Worm (Caenorhabditis elegans) whole organism, young adult: Measurements from ENCODE around the gene rde-4.

Experiments used
- B0336.3 ChIP-seq: fragments of 200-800 bp; sonication (Bioruptor generic); IDR thresholded peaks from 2 replicates; pipeline ENCODE4 v1.3.6; 2022; ENCODE audit warnings: missing genetic modification characterization, missing compliant biosample characterization
- C17E4.6 ChIP-seq: fragments of 200-800 bp; sonication (Bioruptor generic); IDR thresholded peaks from 2 replicates; pipeline ENCODE4 v1.3.6; 2022; ENCODE audit warnings: missing genetic modification reagents, missing genetic modification characterization, missing compliant biosample characterization
- F10E7.11 ChIP-seq: sonication (generic microtip); optimal IDR thresholded peaks from 2 replicates; lab custom pipeline; 2017; ENCODE audit warnings: mild to moderate bottlenecking, missing genetic modification characterization, moderate library complexity, missing compliant biosample characterization
- F22D6.2 ChIP-seq: sonication (generic microtip); optimal IDR thresholded peaks from 2 replicates; lab custom pipeline; 2016; ENCODE audit warnings: mild to moderate bottlenecking, missing genetic modification characterization, missing compliant biosample characterization
- F57A8.1 ChIP-seq: fragments of 200-800 bp; sonication (Bioruptor generic); optimal IDR thresholded peaks from 2 replicates; lab custom pipeline; 2018; ENCODE audit warnings: mild to moderate bottlenecking, missing genetic modification characterization, moderate library complexity, missing compliant biosample characterization
- T07F8.4 ChIP-seq: sonication (generic microtip); optimal IDR thresholded peaks from 2 replicates; lab custom pipeline; 2016; ENCODE audit warnings: mild to moderate bottlenecking, missing genetic modification characterization, moderate library complexity, missing compliant biosample characterization
- Y56A3A.18 ChIP-seq: fragments of 200-800 bp; sonication (Bioruptor generic); IDR thresholded peaks from 2 replicates; pipeline ENCODE4 v1.3.6; 2022; ENCODE audit warnings: missing genetic modification reagents, missing genetic modification characterization, missing compliant biosample characterization
- Y67H2A.10 ChIP-seq: fragments of 200-800 bp; sonication (Bioruptor generic); conservative IDR thresholded peaks from 2 replicates; pipeline ENCODE4 v1.3.6; 2022; ENCODE audit warnings: missing genetic modification reagents, missing genetic modification characterization, missing compliant biosample characterization
- ama-1 ChIP-seq, 3 experiments: fragments of 150-350 bp in 1 of 3; sonication (generic microtip) in 2 of 3; optimal IDR thresholded peaks; 2 replicates each; lab custom pipeline; 2014 to 2018; ENCODE audit warnings: missing biosample characterization in 2 of 3, missing genetic modification characterization in 2 of 3, missing genetic modification reagents in 2 of 3
- aptf-3 ChIP-seq: fragments of 200-800 bp; sonication (Bioruptor generic); IDR thresholded peaks from 2 replicates; pipeline ENCODE4 v1.3.6; 2022; ENCODE audit warnings: missing genetic modification characterization, missing compliant biosample characterization
- attf-3 ChIP-seq: fragments of 200-800 bp; sonication (Bioruptor generic); conservative IDR thresholded peaks from 2 replicates; pipeline ENCODE4 v1.3.6; 2022; ENCODE audit warnings: missing genetic modification reagents, missing genetic modification characterization, missing compliant biosample characterization
- cebp-1 ChIP-seq, 2 experiments: fragments of 200-800 bp in 1 of 2; sonication (Bioruptor generic) in 1 of 2; sonication (generic microtip) in 1 of 2; IDR thresholded peaks in 1 of 2; optimal IDR thresholded peaks in 1 of 2; 2 replicates each; pipeline versions ENCODE4 v1.3.6 to Lab custom; 2017 to 2022; ENCODE audit warnings: missing compliant biosample characterization in 2 of 2, missing genetic modification characterization in 2 of 2, mild to moderate bottlenecking in 1 of 2, missing genetic modification reagents in 1 of 2, moderate library complexity in 1 of 2
- ceh-58 ChIP-seq: fragments of 200-800 bp; sonication (Bioruptor generic); IDR thresholded peaks from 2 replicates; pipeline ENCODE4 v1.3.6; 2022; ENCODE audit warnings: missing genetic modification characterization, missing compliant biosample characterization
- ceh-79 ChIP-seq: sonication (generic microtip); optimal IDR thresholded peaks from 2 replicates; lab custom pipeline; 2017; ENCODE audit warnings: mild to moderate bottlenecking, missing genetic modification characterization, missing compliant biosample characterization
- ceh-91 ChIP-seq: fragments of 200-800 bp; sonication (Bioruptor generic); IDR thresholded peaks from 2 replicates; pipeline ENCODE4 v1.3.6; 2022; ENCODE audit warnings: missing genetic modification reagents, missing genetic modification characterization, missing compliant biosample characterization
- chd-7 ChIP-seq: sonication (generic microtip); optimal IDR thresholded peaks from 2 replicates; lab custom pipeline; 2016; ENCODE audit warnings: mild to moderate bottlenecking, missing genetic modification characterization, moderate library complexity, missing compliant biosample characterization
- die-1 ChIP-seq: sonication (generic microtip); optimal IDR thresholded peaks from 2 replicates; lab custom pipeline; 2016; ENCODE audit warnings: missing genotype, mild to moderate bottlenecking, missing genetic modification characterization, missing compliant biosample characterization
- dox-1 ChIP-seq: fragments of 200-800 bp; sonication (Bioruptor generic); IDR thresholded peaks from 2 replicates; pipeline ENCODE4 v1.3.6; 2022; ENCODE audit warnings: missing genetic modification reagents, missing genetic modification characterization, missing compliant biosample characterization
- dpl-1 ChIP-seq: fragments of 150-350 bp; optimal IDR thresholded peaks from 2 replicates; lab custom pipeline; 2014; ENCODE audit warnings: missing biosample characterization, missing genetic modification reagents, missing genetic modification characterization
- egl-44 ChIP-seq: fragments of 200-800 bp; sonication (Bioruptor generic); IDR thresholded peaks from 2 replicates; pipeline ENCODE4 v1.3.6; 2022; ENCODE audit warnings: missing genetic modification reagents, missing genetic modification characterization, missing compliant biosample characterization
- him-1 ChIP-seq: sonication (generic microtip); optimal IDR thresholded peaks from 2 replicates; lab custom pipeline; 2016; ENCODE audit warnings: missing genotype, missing genetic modification reagents, missing genetic modification characterization, missing compliant biosample characterization
- hrde-1 ChIP-seq: sonication (generic microtip); optimal IDR thresholded peaks from 2 replicates; lab custom pipeline; 2016; ENCODE audit warnings: missing genetic modification characterization, mild to moderate bottlenecking, missing compliant biosample characterization, moderate library complexity, missing genotype, missing genetic modification reagents, borderline replicate concordance
- let-607 ChIP-seq, 2 experiments: fragments of 200-800 bp in 1 of 2; sonication (Bioruptor generic) in 1 of 2; sonication (generic microtip) in 1 of 2; optimal IDR thresholded peaks; 2 replicates each; lab custom pipeline; 2016 to 2018; ENCODE audit warnings: mild to moderate bottlenecking in 2 of 2, missing compliant biosample characterization in 2 of 2, missing genetic modification characterization in 2 of 2, moderate library complexity in 2 of 2, missing genotype in 1 of 2
- lin-26 ChIP-seq: fragments of 200-800 bp; sonication (Bioruptor generic); IDR thresholded peaks from 2 replicates; pipeline ENCODE4 v1.3.6; 2022; ENCODE audit warnings: missing genetic modification reagents, missing genetic modification characterization, missing compliant biosample characterization
- lin-54 ChIP-seq: fragments of 200-800 bp; sonication (Bioruptor generic); optimal IDR thresholded peaks from 2 replicates; lab custom pipeline; 2018; ENCODE audit warnings: mild to moderate bottlenecking, missing genetic modification characterization, missing compliant biosample characterization
- lsy-27 ChIP-seq: sonication (generic microtip); optimal IDR thresholded peaks from 2 replicates; lab custom pipeline; 2017; ENCODE audit warnings: missing genetic modification characterization, mild to moderate bottlenecking, missing compliant biosample characterization, antibody characterized with exemption, missing genotype, borderline replicate concordance; ENCODE audit not compliant: insufficient read depth
- madf-6 ChIP-seq: fragments of 200-800 bp; sonication (Bioruptor generic); IDR thresholded peaks from 2 replicates; pipeline ENCODE4 v1.3.6; 2022; ENCODE audit warnings: missing genetic modification reagents, missing genetic modification characterization, missing compliant biosample characterization
- mcd-1 ChIP-seq: fragments of 200-800 bp; sonication (Bioruptor generic); IDR thresholded peaks from 2 replicates; pipeline ENCODE4 v1.3.6; 2022; ENCODE audit warnings: missing genetic modification reagents, missing genetic modification characterization, missing compliant biosample characterization
- mel-28 ChIP-seq: sonication (generic microtip); optimal IDR thresholded peaks from 2 replicates; lab custom pipeline; 2016; ENCODE audit warnings: borderline replicate concordance, mild to moderate bottlenecking, missing genetic modification characterization, missing compliant biosample characterization
- nhr-120 ChIP-seq: fragments of 200-800 bp; sonication (Bioruptor generic); IDR thresholded peaks from 2 replicates; pipeline ENCODE4 v1.3.6; 2022; ENCODE audit warnings: missing genetic modification characterization, missing compliant biosample characterization
- nhr-179 ChIP-seq: sonication (generic microtip); optimal IDR thresholded peaks from 2 replicates; lab custom pipeline; 2016; ENCODE audit warnings: mild to moderate bottlenecking, missing genetic modification characterization, missing compliant biosample characterization
- rcor-1 ChIP-seq: fragments of 200-800 bp; sonication (Bioruptor generic); IDR thresholded peaks from 2 replicates; pipeline ENCODE4 v1.3.6; 2022; ENCODE audit warnings: missing genetic modification reagents, missing genetic modification characterization, missing compliant biosample characterization
- sea-2 ChIP-seq: fragments of 200-800 bp; sonication (Bioruptor generic); IDR thresholded peaks from 2 replicates; pipeline ENCODE4 v1.3.6; 2022; ENCODE audit warnings: missing genetic modification characterization, missing compliant biosample characterization
- somi-1 ChIP-seq: fragments of 200-800 bp; sonication (Bioruptor generic); optimal IDR thresholded peaks from 2 replicates; lab custom pipeline; 2018; ENCODE audit warnings: mild to moderate bottlenecking, missing genetic modification characterization, missing compliant biosample characterization
- sptf-2 ChIP-seq: fragments of 200-800 bp; sonication (Bioruptor generic); optimal IDR thresholded peaks from 2 replicates; lab custom pipeline; 2018; ENCODE audit warnings: mild to moderate bottlenecking, missing genetic modification characterization, missing compliant biosample characterization
- unc-130 ChIP-seq: sonication (generic microtip); optimal IDR thresholded peaks from 2 replicates; lab custom pipeline; 2016; ENCODE audit warnings: missing genetic modification reagents, missing genetic modification characterization, missing compliant biosample characterization
- zfh-2 ChIP-seq: fragments of 200-800 bp; sonication (Bioruptor generic); conservative IDR thresholded peaks from 2 replicates; pipeline ENCODE4 v1.3.6; 2022; ENCODE audit warnings: missing genetic modification reagents, missing genetic modification characterization, missing compliant biosample characterization
- ztf-25 ChIP-seq: fragments of 200-800 bp; sonication (Bioruptor generic); IDR thresholded peaks from 2 replicates; pipeline ENCODE4 v1.3.6; 2022; ENCODE audit warnings: missing genetic modification reagents, missing genetic modification characterization, missing compliant biosample characterization
- ztf-3 ChIP-seq: fragments of 200-800 bp; sonication (Bioruptor generic); optimal IDR thresholded peaks from 2 replicates; lab custom pipeline; 2018; ENCODE audit warnings: mild to moderate bottlenecking, missing genetic modification characterization, missing compliant biosample characterization

Gene rde-4

ce11 chrIII:10238448-10239154 lies 20.2 kb upstream of the rde-4 start, which contains the start of gene Y70G10A.3:
Gene Y70G10A.3, plus strand, starts transcription at chrIII:10239104.
- TF ChIP-seq hrde-1 (tag; lab: Kevin White, UChicago) (no peak), lin-26 (peak; percentile 42; the same call in 1 of the 2 replicates), mel-28 (tag; lab: Kevin White, UChicago) (no peak)

DNA sequence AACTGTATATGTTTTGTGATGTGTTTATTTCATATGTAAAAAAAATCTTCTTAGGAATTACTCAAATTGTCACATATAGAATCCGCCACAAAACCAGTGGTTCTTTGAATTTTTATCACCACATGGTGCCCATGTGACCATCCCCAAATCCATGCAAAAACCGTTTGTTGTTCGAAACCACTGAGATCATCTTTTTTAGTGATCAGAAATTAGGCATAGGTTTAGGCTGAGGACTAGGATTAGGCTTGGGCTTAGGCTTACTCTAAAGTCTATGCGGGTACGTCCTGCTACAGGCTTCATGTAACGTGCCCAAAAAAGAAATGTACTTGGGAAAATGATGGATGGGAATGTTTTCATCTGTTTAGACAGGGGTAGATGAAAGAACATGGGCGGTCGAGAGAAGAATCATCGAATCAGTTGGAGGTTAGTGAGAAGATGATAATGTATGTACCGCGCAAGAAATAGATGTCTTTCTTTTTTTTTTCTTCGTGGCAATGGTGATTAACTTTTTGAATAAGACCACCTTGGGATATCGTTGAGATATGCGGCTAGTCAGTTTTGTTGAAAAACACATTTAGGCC lies 17.9 kb upstream of the rde-4 start:
- no peak for TF ChIP-seq F10E7.11 (tag; lab: Kevin White, UChicago)
- no peak for TF ChIP-seq F57A8.1 (GFP tag; lab: Kevin White, UChicago)
- no peak for TF ChIP-seq cebp-1 (GFP tag; IDR thresholded peaks at IDR 0.05; lab: Robert Waterston, UW)
- no peak for TF ChIP-seq cebp-1 (tag; optimal IDR thresholded peaks at IDR 0.05; lab: Kevin White, UChicago)
- no peak for TF ChIP-seq die-1
- no peak for TF ChIP-seq mcd-1 (GFP tag; lab: Robert Waterston, UW)
- no peak for TF ChIP-seq somi-1 (GFP tag; lab: Kevin White, UChicago)
- TF ChIP-seq C17E4.6, result no peak
- TF ChIP-seq ama-1 (optimal IDR thresholded peaks at IDR 0.05; lab: Kevin White, UChicago), result no peak
- TF ChIP-seq ama-1 (GFP tag; optimal IDR thresholded peaks at IDR 0.05; lab: Kevin White, UChicago), result no peak
- TF ChIP-seq sea-2, result no peak
- TF ChIP-seq ztf-25 (GFP tag; lab: Robert Waterston, UW), result no peak
- no peak for TF ChIP-seq B0336.3 (GFP tag; lab: Robert Waterston, UW)
- no peak for TF ChIP-seq nhr-179 (tag; lab: Kevin White, UChicago)
- no peak for TF ChIP-seq ceh-79 (tag; lab: Kevin White, UChicago)
- no peak for TF ChIP-seq madf-6
- no peak for TF ChIP-seq Y67H2A.10 (GFP tag; lab: Robert Waterston, UW)

- no peak for TF ChIP-seq unc-130 (GFP tag; lab: Kevin White, UChicago)
- TF ChIP-seq ceh-91 (GFP tag; lab: Robert Waterston, UW), result no peak
- no peak for TF ChIP-seq chd-7 (tag; lab: Kevin White, UChicago)
- no peak for TF ChIP-seq ztf-3 (GFP tag; lab: Kevin White, UChicago)
- TF ChIP-seq ztf-25 (GFP tag; lab: Robert Waterston, UW), result no peak
- no peak for TF ChIP-seq Y56A3A.18 (GFP tag; lab: Robert Waterston, UW)
- TF ChIP-seq nhr-120 (GFP tag; lab: Robert Waterston, UW), result no peak
- TF ChIP-seq dpl-1, result no peak
- TF ChIP-seq T07F8.4 (tag; lab: Kevin White, UChicago), result no peak
- TF ChIP-seq lin-26, result no peak
- no peak for TF ChIP-seq aptf-3
- TF ChIP-seq dox-1 (GFP tag; lab: Robert Waterston, UW), result no peak
- no peak for TF ChIP-seq zfh-2 (GFP tag; lab: Robert Waterston, UW)
- TF ChIP-seq hrde-1 (tag; lab: Kevin White, UChicago), result no peak
- no peak for TF ChIP-seq lin-54 (GFP tag; lab: Kevin White, UChicago)
- no peak for TF ChIP-seq sptf-2 (GFP tag; lab: Kevin White, UChicago)
- TF ChIP-seq die-1, result no peak
Measured at ce11 chrIII:10233979-10234378, 15.5 kb upstream of the rde-4 start, which contains the start of gene paml-1. Gene paml-1, minus strand, starts transcription at chrIII:10234079.

- no peak for TF ChIP-seq C17E4.6
- TF ChIP-seq egl-44 (GFP tag; lab: Robert Waterston, UW), result no peak
- TF ChIP-seq attf-3, result no peak
- TF ChIP-seq him-1 (tag; lab: Kevin White, UChicago), result no peak
- TF ChIP-seq ceh-58, result no peak
- no peak for TF ChIP-seq nhr-120 (GFP tag; lab: Robert Waterston, UW)
- TF ChIP-seq cebp-1 (GFP tag; IDR thresholded peaks at IDR 0.05; lab: Robert Waterston, UW), result no peak
- no peak for TF ChIP-seq cebp-1 (tag; optimal IDR thresholded peaks at IDR 0.05; lab: Kevin White, UChicago)
- no peak for TF ChIP-seq F22D6.2
- TF ChIP-seq let-607 (tag; optimal IDR thresholded peaks at IDR 0.05; lab: Kevin White, UChicago), result no peak
- TF ChIP-seq lsy-27, result no peak
- TF ChIP-seq rcor-1 (GFP tag; lab: Robert Waterston, UW), result no peak
Measured at ce11 chrIII:10231641-10232040, 13.2 kb upstream of the rde-4 start.
